Worm (Caenorhabditis elegans) whole organism, L2 larva: ENCODE results near the gene C04E6.8.

Source experiments
- ZK546.5 ChIP-seq: sonication (generic microtip); optimal IDR thresholded peaks from 2 replicates; lab custom pipeline; 2017; ENCODE audit warnings: missing biosample characterization, missing genetic modification characterization
- ceh-82 ChIP-seq: fragments of 150-350 bp; optimal IDR thresholded peaks from 2 replicates; lab custom pipeline; 2014; ENCODE audit warnings: missing biosample characterization, missing genetic modification characterization
- unc-39 ChIP-seq: fragments of 150-350 bp; optimal IDR thresholded peaks from 2 replicates; lab custom pipeline; 2014; ENCODE audit warnings: missing biosample characterization, missing genetic modification characterization
- ztf-11 ChIP-seq: sonication (generic microtip); optimal IDR thresholded peaks from 2 replicates; lab custom pipeline; 2017; ENCODE audit warnings: missing biosample characterization, missing genetic modification characterization

DNA sequence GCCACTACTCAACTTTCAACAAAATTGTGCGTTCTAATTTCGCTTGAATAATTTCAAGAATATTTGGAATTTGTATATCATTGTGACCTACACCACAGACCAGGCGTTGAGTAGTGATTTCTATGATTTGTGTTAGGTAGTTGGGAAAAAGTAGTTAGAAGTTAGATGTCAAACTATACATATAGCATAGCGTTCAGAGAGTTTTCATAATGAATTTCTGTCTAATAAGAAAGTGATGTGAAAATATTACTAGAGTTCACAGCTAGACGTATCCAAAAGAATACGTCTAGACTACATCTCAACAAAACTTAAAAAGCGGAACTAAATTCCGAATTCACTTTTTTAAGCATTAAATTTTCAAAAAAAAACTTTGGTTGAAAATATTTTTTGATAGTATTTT, 48.2 kb downstream of the C04E6.8 start:
- TF ChIP-seq ztf-11 (no peak), ceh-82 (tag; lab: Kevin White, UChicago) (no peak), unc-39 (tag; lab: Kevin White, UChicago) (no peak), ZK546.5 (tag; lab: Kevin White, UChicago) (no peak)
